Worm (Caenorhabditis elegans) whole organism, L1 larva: Measurements from ENCODE around the gene C25G4.3.

Experiments
- C04F5.9 ChIP-seq: sonication (generic microtip); optimal IDR thresholded peaks from 2 replicates; lab custom pipeline; 2016; ENCODE audit warnings: missing genetic modification characterization, missing compliant biosample characterization
- C16A3.4 ChIP-seq: fragments of 150-350 bp; optimal IDR thresholded peaks from 2 replicates; lab custom pipeline; 2014; ENCODE audit warnings: missing biosample characterization, missing genetic modification characterization
- C34B4.2 ChIP-seq: sonication (generic microtip); optimal IDR thresholded peaks from 2 replicates; lab custom pipeline; 2017; ENCODE audit warnings: mild to moderate bottlenecking, missing genetic modification characterization, missing compliant biosample characterization
- F16B12.6 ChIP-seq: fragments of 150-350 bp; optimal IDR thresholded peaks from 2 replicates; lab custom pipeline; 2014; ENCODE audit warnings: missing biosample characterization, missing genetic modification characterization
- Y116A8C.19 ChIP-seq: sonication (generic microtip); optimal IDR thresholded peaks from 2 replicates; lab custom pipeline; 2016; ENCODE audit warnings: missing compliant biosample characterization, missing genetic modification characterization, borderline replicate concordance
- aha-1 ChIP-seq: fragments of 150-350 bp; optimal IDR thresholded peaks from 2 replicates; lab custom pipeline; 2014; ENCODE audit warnings: missing biosample characterization, missing genetic modification characterization
- aly-2 ChIP-seq: fragments of 150-350 bp; optimal IDR thresholded peaks from 2 replicates; lab custom pipeline; 2014; ENCODE audit warnings: missing biosample characterization, missing genetic modification characterization
- blmp-1 ChIP-seq: fragments of 150-350 bp; optimal IDR thresholded peaks from 2 replicates; lab custom pipeline; 2014; ENCODE audit warnings: missing biosample characterization, missing genetic modification characterization
- ceh-63 ChIP-seq: fragments of 200-800 bp; sonication (Bioruptor generic); optimal IDR thresholded peaks from 2 replicates; lab custom pipeline; 2018; ENCODE audit warnings: mild to moderate bottlenecking, missing genetic modification characterization, missing compliant biosample characterization
- ceh-88 ChIP-seq: fragments of 200-800 bp; sonication (Bioruptor generic); IDR thresholded peaks from 2 replicates; pipeline ENCODE4 v1.3.6; 2022; ENCODE audit warnings: missing genetic modification characterization, missing compliant biosample characterization
- dpl-1 ChIP-seq, 3 experiments: fragments of 150-350 bp in 2 of 3; sonication (generic microtip) in 1 of 3; optimal IDR thresholded peaks; 2 replicates each; lab custom pipeline; 2014 to 2017; ENCODE audit warnings: missing biosample characterization in 3 of 3, missing genetic modification characterization in 3 of 3, missing genetic modification reagents in 3 of 3
- dsc-1 ChIP-seq: sonication (generic microtip); optimal IDR thresholded peaks from 2 replicates; lab custom pipeline; 2016; ENCODE audit warnings: mild to moderate bottlenecking, missing genetic modification characterization, missing compliant biosample characterization
- efl-1 ChIP-seq, 4 experiments: fragments of 150-350 bp; optimal IDR thresholded peaks in 3 of 4; peaks in 1 of 4; 1 replicate in 1 of 4; 2 replicates in 3 of 4; lab custom pipeline; 2014; ENCODE audit warnings: missing biosample characterization in 2 of 4, missing genetic modification characterization in 2 of 4, missing genetic modification reagents in 2 of 4
- egl-13 ChIP-seq: sonication (generic microtip); optimal IDR thresholded peaks from 2 replicates; lab custom pipeline; 2016; ENCODE audit warnings: missing genotype, missing genetic modification reagents, missing genetic modification characterization, missing compliant biosample characterization
- elt-2 ChIP-seq: sonication (generic microtip); optimal IDR thresholded peaks from 2 replicates; lab custom pipeline; 2016; ENCODE audit warnings: missing genetic modification characterization, mild to moderate bottlenecking, inconsistent platforms, missing compliant biosample characterization, missing genetic modification reagents
- elt-3 ChIP-seq, 6 experiments: fragments of 150-350 bp in 1 of 6; sonication (generic microtip); optimal IDR thresholded peaks; 2 replicates each; lab custom pipeline; 2017 to 2018; ENCODE audit warnings: missing biosample characterization in 6 of 6, missing genetic modification characterization in 6 of 6, inconsistent platforms in 1 of 6
- fkh-10 ChIP-seq: sonication (generic microtip); optimal IDR thresholded peaks from 2 replicates; lab custom pipeline; 2017; ENCODE audit warnings: missing biosample characterization, missing genetic modification reagents, missing genetic modification characterization
- fkh-8 ChIP-seq: sonication (generic microtip); optimal IDR thresholded peaks from 2 replicates; lab custom pipeline; 2016; ENCODE audit warnings: mild to moderate bottlenecking, missing genetic modification characterization, missing compliant biosample characterization
- fos-1 ChIP-seq: fragments of 150-350 bp; optimal IDR thresholded peaks from 2 replicates; lab custom pipeline; 2014; ENCODE audit warnings: missing biosample characterization, missing genetic modification characterization
- grh-1 ChIP-seq: fragments of 200-800 bp; sonication (Bioruptor generic); IDR thresholded peaks from 2 replicates; pipeline ENCODE4 v1.3.6; 2022; ENCODE audit warnings: missing genetic modification reagents, missing genetic modification characterization, missing compliant biosample characterization
- hlh-4 ChIP-seq: sonication (generic microtip); optimal IDR thresholded peaks from 2 replicates; lab custom pipeline; 2016; ENCODE audit warnings: mild to moderate bottlenecking, missing genetic modification characterization, missing compliant biosample characterization
- hpl-2 ChIP-seq: fragments of 150-350 bp; optimal IDR thresholded peaks from 2 replicates; lab custom pipeline; 2014; ENCODE audit warnings: missing biosample characterization, missing genetic modification reagents, missing genetic modification characterization
- irx-1 ChIP-seq: sonication (generic microtip); optimal IDR thresholded peaks from 2 replicates; lab custom pipeline; 2016; ENCODE audit warnings: missing genetic modification characterization, missing compliant biosample characterization
- isw-1 ChIP-seq: fragments of 200-800 bp; sonication (Bioruptor generic); IDR thresholded peaks from 2 replicates; pipeline ENCODE4 v1.3.6; 2022; ENCODE audit warnings: missing genetic modification characterization, missing compliant biosample characterization
- jun-1 ChIP-seq: fragments of 150-350 bp; optimal IDR thresholded peaks from 2 replicates; lab custom pipeline; 2014; ENCODE audit warnings: missing biosample characterization, missing genetic modification reagents, missing genetic modification characterization
- lin-13 ChIP-seq: fragments of 150-350 bp; optimal IDR thresholded peaks from 2 replicates; lab custom pipeline; 2014; ENCODE audit warnings: missing biosample characterization, missing genetic modification reagents, missing genetic modification characterization
- lin-35 ChIP-seq, 2 experiments: fragments of 150-350 bp; optimal IDR thresholded peaks; 2 replicates each; lab custom pipeline; 2014; ENCODE audit warnings: missing biosample characterization in 2 of 2, missing genetic modification characterization in 2 of 2, missing genetic modification reagents in 2 of 2
- mdl-1 ChIP-seq, 2 experiments: fragments of 150-350 bp; optimal IDR thresholded peaks; 2 replicates each; lab custom pipeline; 2014 to 2017; ENCODE audit warnings: missing biosample characterization in 2 of 2, missing genetic modification characterization in 2 of 2, inconsistent platforms in 1 of 2
- mef-2 ChIP-seq: fragments of 150-350 bp; optimal IDR thresholded peaks from 2 replicates; lab custom pipeline; 2014; ENCODE audit warnings: missing biosample characterization, missing genetic modification characterization
- mep-1 ChIP-seq: fragments of 150-350 bp; optimal IDR thresholded peaks from 2 replicates; lab custom pipeline; 2014; ENCODE audit warnings: missing biosample characterization, missing genetic modification characterization
- nhr-12 ChIP-seq: sonication (generic microtip); optimal IDR thresholded peaks from 2 replicates; lab custom pipeline; 2017; ENCODE audit warnings: missing biosample characterization, missing genetic modification characterization
- nhr-19 ChIP-seq: fragments of 200-800 bp; sonication (Bioruptor generic); conservative IDR thresholded peaks from 2 replicates; pipeline ENCODE4 v1.3.6; 2022; ENCODE audit warnings: missing genetic modification characterization, missing compliant biosample characterization
- nhr-20 ChIP-seq: sonication (generic microtip); optimal IDR thresholded peaks from 2 replicates; lab custom pipeline; 2016; ENCODE audit warnings: mild to moderate bottlenecking, missing genetic modification characterization, missing compliant biosample characterization
- nhr-237 ChIP-seq: fragments of 150-350 bp; optimal IDR thresholded peaks from 2 replicates; lab custom pipeline; 2014; ENCODE audit warnings: missing biosample characterization, missing genetic modification characterization
- nhr-47 ChIP-seq: sonication (generic microtip); optimal IDR thresholded peaks from 2 replicates; lab custom pipeline; 2016; ENCODE audit warnings: mild to moderate bottlenecking, missing genetic modification characterization, moderate library complexity, missing compliant biosample characterization
- nhr-76 ChIP-seq: sonication (generic microtip); optimal IDR thresholded peaks from 2 replicates; lab custom pipeline; 2017; ENCODE audit warnings: missing biosample characterization, missing genetic modification characterization
- nhr-77 ChIP-seq: fragments of 150-350 bp; optimal IDR thresholded peaks from 2 replicates; lab custom pipeline; 2014; ENCODE audit warnings: missing biosample characterization, missing genetic modification characterization
- nhr-84 ChIP-seq: sonication (generic microtip); optimal IDR thresholded peaks from 2 replicates; lab custom pipeline; 2017; ENCODE audit warnings: missing biosample characterization, missing genetic modification characterization
- pag-3 ChIP-seq: sonication (generic microtip); optimal IDR thresholded peaks from 2 replicates; lab custom pipeline; 2017; ENCODE audit warnings: missing genetic modification characterization, mild to moderate bottlenecking, missing compliant biosample characterization, antibody characterized with exemption, borderline replicate concordance; ENCODE audit not compliant: insufficient read depth
- pqm-1 ChIP-seq: sonication (generic microtip); optimal IDR thresholded peaks from 3 replicates; lab custom pipeline; 2017; ENCODE audit warnings: missing biosample characterization, missing genetic modification characterization
- skn-1 ChIP-seq: fragments of 150-350 bp; optimal IDR thresholded peaks from 2 replicates; lab custom pipeline; 2014; ENCODE audit warnings: missing biosample characterization, missing genetic modification characterization
- tbx-2 ChIP-seq: sonication (generic microtip); optimal IDR thresholded peaks from 2 replicates; lab custom pipeline; 2016; ENCODE audit warnings: missing genetic modification characterization, missing compliant biosample characterization
- tlp-1 ChIP-seq: fragments of 150-350 bp; optimal IDR thresholded peaks from 2 replicates; lab custom pipeline; 2014; ENCODE audit warnings: missing biosample characterization, missing genetic modification characterization
- unc-130 ChIP-seq: fragments of 150-350 bp; optimal IDR thresholded peaks from 2 replicates; lab custom pipeline; 2017; ENCODE audit warnings: missing biosample characterization, missing genetic modification characterization, inconsistent platforms
- unc-62 ChIP-seq: fragments of 150-350 bp; optimal IDR thresholded peaks from 2 replicates; lab custom pipeline; 2014; ENCODE audit warnings: missing biosample characterization, missing genetic modification reagents, missing genetic modification characterization
- unc-86 ChIP-seq: sonication (generic microtip); optimal IDR thresholded peaks from 2 replicates; lab custom pipeline; 2016; ENCODE audit warnings: missing genetic modification characterization, missing compliant biosample characterization
- vab-15 ChIP-seq: sonication (generic microtip); optimal IDR thresholded peaks from 2 replicates; lab custom pipeline; 2017; ENCODE audit warnings: missing genotype, mild to moderate bottlenecking, missing genetic modification characterization, missing compliant biosample characterization
- xbp-1 ChIP-seq: sonication (generic microtip); optimal IDR thresholded peaks from 2 replicates; lab custom pipeline; 2016; ENCODE audit warnings: missing genetic modification characterization, missing compliant biosample characterization
- zip-4 ChIP-seq: fragments of 200-800 bp; sonication (Bioruptor generic); optimal IDR thresholded peaks from 2 replicates; lab custom pipeline; 2018; ENCODE audit warnings: mild to moderate bottlenecking, missing genetic modification characterization, moderate library complexity, missing compliant biosample characterization
- ztf-4 ChIP-seq: fragments of 150-350 bp; optimal IDR thresholded peaks from 2 replicates; lab custom pipeline; 2014; ENCODE audit warnings: missing biosample characterization, missing genetic modification characterization

Gene C25G4.3

DNA sequence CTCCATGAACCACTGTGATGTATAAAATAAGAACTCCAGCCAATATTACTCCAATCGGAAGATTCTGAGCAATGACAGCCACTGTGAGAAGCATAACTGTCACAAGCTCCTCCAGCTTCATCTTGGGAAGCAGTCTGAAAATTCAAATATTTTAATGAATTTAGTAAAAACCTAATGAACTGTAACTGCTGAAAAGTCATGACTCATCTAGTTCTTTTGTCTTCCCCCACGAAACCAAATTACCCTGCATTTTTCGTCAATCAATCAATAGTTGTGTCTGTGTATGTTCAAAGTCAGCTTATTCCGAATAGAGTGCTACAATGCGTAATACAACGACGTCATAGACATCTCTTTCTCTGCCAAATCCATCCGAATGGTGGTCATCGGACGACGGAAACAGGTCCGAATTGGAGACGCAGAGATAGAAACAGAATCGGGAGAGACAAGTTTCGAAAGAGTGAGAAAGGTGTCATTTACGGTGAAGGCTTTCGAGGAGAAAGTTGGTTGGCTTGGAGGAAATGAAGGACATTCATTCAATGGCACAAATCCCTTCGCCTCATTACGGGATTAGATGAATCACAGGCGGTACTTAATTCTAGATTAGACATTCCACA lies 48.9 kb downstream of the C25G4.3 start (continued):
- TF ChIP-seq mdl-1 (tag; optimal IDR thresholded peaks at IDR 0.05; lab: Kevin White, UChicago), result no peak
- TF ChIP-seq blmp-1 (tag; lab: Kevin White, UChicago), result peak; percentile 99
- peak; percentile 73 for TF ChIP-seq mep-1 (tag; lab: Kevin White, UChicago)
- no peak for TF ChIP-seq nhr-12 (tag; lab: Kevin White, UChicago)
- TF ChIP-seq fkh-10 (GFP tag; lab: Kevin White, UChicago), result no peak
- no peak for TF ChIP-seq ceh-88 (GFP tag; lab: Robert Waterston, UW)
- TF ChIP-seq ceh-63, result no peak
- no peak for TF ChIP-seq nhr-237 (tag; lab: Kevin White, UChicago)
- TF ChIP-seq egl-13 (tag; lab: Kevin White, UChicago), result no peak
- peak; percentile 23 to 28 for TF ChIP-seq efl-1 (optimal IDR thresholded peaks at IDR 0.05; lab: Kevin White, UChicago)
- TF ChIP-seq efl-1 (GFP tag; optimal IDR thresholded peaks at IDR 0.05 in 1 of 2; lab: Kevin White, UChicago), result peak in 1 of 2 experiments; percentile 6
- no peak for TF ChIP-seq Y116A8C.19 (tag; lab: Kevin White, UChicago)
- no peak for TF ChIP-seq F16B12.6 (tag; lab: Kevin White, UChicago)
- no peak for TF ChIP-seq nhr-47
- TF ChIP-seq isw-1 (GFP tag; lab: Robert Waterston, UW), result no peak
- TF ChIP-seq lin-35 (GFP tag; optimal IDR thresholded peaks at IDR 0.05; lab: Kevin White, UChicago), result peak in 1 of 2 experiments; percentile 50
- no peak for TF ChIP-seq aly-2
- no peak for TF ChIP-seq fos-1 (tag; lab: Kevin White, UChicago)
- TF ChIP-seq zip-4 (GFP tag; lab: Kevin White, UChicago), result no peak
- TF ChIP-seq tbx-2 (tag; lab: Kevin White, UChicago), result no peak
- peak; percentile 15 for TF ChIP-seq nhr-20
- TF ChIP-seq irx-1, result no peak
- TF ChIP-seq elt-2 (tag; lab: Kevin White, UChicago), result no peak
- TF ChIP-seq aha-1, result no peak
- no peak for TF ChIP-seq mef-2 (tag; lab: Kevin White, UChicago)
- peak in 2 of 3 experiments; percentile 0 to 33 for TF ChIP-seq dpl-1 (GFP tag; optimal IDR thresholded peaks at IDR 0.05; lab: Kevin White, UChicago)
- no peak for TF ChIP-seq vab-15 (tag; lab: Kevin White, UChicago)
- TF ChIP-seq hlh-4 (tag; lab: Kevin White, UChicago), result no peak
- TF ChIP-seq fkh-8 (tag; lab: Kevin White, UChicago), result no peak
- TF ChIP-seq ztf-4 (tag; lab: Kevin White, UChicago), result peak; percentile 56
- peak; percentile 45 for TF ChIP-seq dsc-1 (tag; lab: Kevin White, UChicago)
- no peak for TF ChIP-seq C04F5.9 (tag; lab: Kevin White, UChicago)
- TF ChIP-seq nhr-77 (tag; lab: Kevin White, UChicago), result no peak
- TF ChIP-seq xbp-1, result no peak
- no peak for TF ChIP-seq nhr-76 (tag; lab: Kevin White, UChicago)
- no peak for TF ChIP-seq tlp-1 (tag; lab: Kevin White, UChicago)
- no peak for TF ChIP-seq unc-130 (tag; lab: Kevin White, UChicago)
- peak in 1 of 6 experiments; percentile 28 for TF ChIP-seq elt-3 (tag; optimal IDR thresholded peaks at IDR 0.05; lab: Kevin White, UChicago)
- no peak for TF ChIP-seq pqm-1 (tag; lab: Kevin White, UChicago)
- no peak for TF ChIP-seq pag-3
- no peak for TF ChIP-seq C34B4.2 (tag; lab: Kevin White, UChicago)
- no peak for TF ChIP-seq hpl-2 (GFP tag; lab: Kevin White, UChicago)
- TF ChIP-seq lin-13 (GFP tag; lab: Kevin White, UChicago), result no peak
- peak; percentile 15 for TF ChIP-seq jun-1 (tag; lab: Kevin White, UChicago)
- no peak for TF ChIP-seq nhr-84 (tag; lab: Kevin White, UChicago)
- TF ChIP-seq C16A3.4 (tag; lab: Kevin White, UChicago), result no peak
- TF ChIP-seq nhr-19 (GFP tag; lab: Robert Waterston, UW), result no peak
- TF ChIP-seq unc-86, result no peak
- TF ChIP-seq unc-62 (GFP tag; lab: Kevin White, UChicago), result no peak
- TF ChIP-seq grh-1, result peak; percentile 67
- TF ChIP-seq skn-1 (tag; lab: Kevin White, UChicago), result no peak
